Fruit fly (Drosophila melanogaster) whole organism, adult: ENCODE data around the gene IP3K2.
A peak's percentile ranks its signal among the peaks of the same experiment; 100 is the strongest.

Experiments
- CG11617 ChIP-seq: fragments of 200-800 bp; sonication (Bioruptor generic); optimal IDR thresholded peaks from 2 replicates; lab custom pipeline; 2017; ENCODE audit warnings: mild to moderate bottlenecking, missing biosample characterization, missing genetic modification reagents, missing genetic modification characterization
- CG12768 ChIP-seq: fragments of 200-800 bp; sonication (Bioruptor generic); optimal IDR thresholded peaks from 2 replicates; lab custom pipeline; 2017; ENCODE audit warnings: missing biosample characterization, missing genetic modification characterization, mild to moderate bottlenecking, moderate library complexity, missing genetic modification reagents
- CG14711 ChIP-seq: fragments of 200-800 bp; sonication (Bioruptor generic); optimal IDR thresholded peaks from 2 replicates; lab custom pipeline; 2018; ENCODE audit warnings: missing biosample characterization, mild to moderate bottlenecking, missing genetic modification characterization, moderate library complexity
- CG1620 ChIP-seq: fragments of 200-800 bp; sonication (Bioruptor generic); optimal IDR thresholded peaks from 2 replicates; lab custom pipeline; 2016; ENCODE audit warnings: missing biosample characterization, missing genetic modification characterization
- CG33017 ChIP-seq: fragments of 200-800 bp; sonication (Bioruptor generic); optimal IDR thresholded peaks from 2 replicates; lab custom pipeline; 2018; ENCODE audit warnings: missing biosample characterization, mild to moderate bottlenecking, missing genetic modification characterization, moderate library complexity
- CG5204 ChIP-seq: fragments of 200-800 bp; sonication (Bioruptor generic); optimal IDR thresholded peaks from 2 replicates; lab custom pipeline; 2016; ENCODE audit warnings: missing biosample characterization, missing genetic modification characterization
- CG7045 ChIP-seq: fragments of 200-800 bp; sonication (Bioruptor generic); optimal IDR thresholded peaks from 2 replicates; lab custom pipeline; 2017; ENCODE audit warnings: missing biosample characterization, mild to moderate bottlenecking, missing genetic modification characterization
- CG7101 ChIP-seq: fragments of 200-800 bp; sonication (Bioruptor generic); optimal IDR thresholded peaks from 2 replicates; lab custom pipeline; 2018; ENCODE audit warnings: missing biosample characterization, mild to moderate bottlenecking, missing genetic modification characterization, moderate library complexity
- Clk ChIP-seq: fragments of 200-800 bp; sonication (Bioruptor generic); optimal IDR thresholded peaks from 2 replicates; lab custom pipeline; 2017; ENCODE audit warnings: missing biosample characterization, missing genetic modification characterization
- Crg-1 ChIP-seq: fragments of 200-800 bp; sonication (Bioruptor generic); optimal IDR thresholded peaks from 2 replicates; lab custom pipeline; 2016; ENCODE audit warnings: missing biosample characterization, missing genetic modification characterization
- Hr96 ChIP-seq: fragments of 200-800 bp; sonication (Bioruptor generic); optimal IDR thresholded peaks from 2 replicates; lab custom pipeline; 2016; ENCODE audit warnings: missing biosample characterization, missing genetic modification characterization
- Mnt ChIP-seq: fragments of 200-800 bp; sonication (Bioruptor generic); optimal IDR thresholded peaks from 2 replicates; lab custom pipeline; 2016; ENCODE audit warnings: missing biosample characterization, mild to moderate bottlenecking, missing genetic modification characterization
- bab1 ChIP-seq: fragments of 200-800 bp; sonication (Bioruptor generic); optimal IDR thresholded peaks from 3 replicates; lab custom pipeline; 2019; ENCODE audit warnings: missing biosample characterization, mild to moderate bottlenecking, missing genetic modification characterization, moderate library complexity
- cic ChIP-seq: fragments of 200-800 bp; sonication (Bioruptor generic); optimal IDR thresholded peaks from 2 replicates; lab custom pipeline; 2017; ENCODE audit warnings: missing biosample characterization, mild to moderate bottlenecking, missing genetic modification characterization, moderate library complexity
- cnc ChIP-seq, 2 experiments: fragments of >200 bp; optimal IDR thresholded peaks; 2 replicates each; lab custom pipeline; 2017
- kay ChIP-seq: fragments of 200-800 bp; sonication (Bioruptor generic); peaks from one replicate; lab custom pipeline; 2016; ENCODE audit warnings: missing biosample characterization, missing genetic modification characterization, borderline replicate concordance
- ovo ChIP-seq: fragments of 200-800 bp; sonication (Bioruptor generic); optimal IDR thresholded peaks from 2 replicates; lab custom pipeline; 2016; ENCODE audit warnings: missing biosample characterization, missing genetic modification characterization
- pad ChIP-seq: fragments of 200-800 bp; sonication (Bioruptor generic); optimal IDR thresholded peaks from 3 replicates; lab custom pipeline; 2017; ENCODE audit warnings: missing biosample characterization, missing genetic modification characterization, mild to moderate bottlenecking, moderate library complexity, missing genetic modification reagents
- tj ChIP-seq: fragments of 200-800 bp; sonication (Bioruptor generic); optimal IDR thresholded peaks from 3 replicates; lab custom pipeline; 2017; ENCODE audit warnings: missing biosample characterization, mild to moderate bottlenecking, missing genetic modification characterization, moderate library complexity
- toe ChIP-seq: fragments of 200-800 bp; sonication (Bioruptor generic); optimal IDR thresholded peaks from 2 replicates; lab custom pipeline; 2016; ENCODE audit warnings: missing biosample characterization, missing genetic modification characterization

IP3K2 gene

DNA sequence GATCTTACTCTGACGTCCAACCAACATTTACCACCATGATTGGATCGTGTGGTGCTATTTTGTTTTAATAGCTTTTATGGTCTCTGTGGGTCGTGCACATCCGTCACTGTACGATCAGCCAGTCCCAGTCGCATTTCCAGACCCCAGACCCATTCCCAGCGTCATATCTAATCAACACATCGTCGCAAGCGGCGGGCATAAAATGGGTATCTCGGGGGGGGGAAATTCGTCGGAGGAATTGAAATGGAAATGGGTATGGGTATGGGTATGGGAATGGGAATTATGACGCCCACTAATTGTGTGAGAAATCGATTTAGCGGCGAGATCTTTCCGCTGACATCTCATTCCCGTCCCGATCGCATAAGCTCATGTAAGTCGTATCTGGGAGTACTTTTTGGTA lies 7.3 kb downstream of the IP3K2 start:
- TF ChIP-seq Crg-1 (GFP tag; lab: Kevin White, UChicago), result no peak
- TF ChIP-seq kay (GFP tag; lab: Kevin White, UChicago), result no peak
- peak; percentile 42 for TF ChIP-seq CG7101 (tag; lab: Kevin White, UChicago)
- peak; percentile 42 for TF ChIP-seq CG12768 (GFP tag; lab: Kevin White, UChicago)
- no peak for TF ChIP-seq CG5204 (GFP tag; lab: Kevin White, UChicago)
- TF ChIP-seq CG7045 (GFP tag; lab: Kevin White, UChicago), result no peak
- TF ChIP-seq ovo (GFP tag; lab: Kevin White, UChicago), result no peak
- TF ChIP-seq CG14711, result no peak
- no peak for TF ChIP-seq tj (GFP tag; lab: Kevin White, UChicago)
- no peak for TF ChIP-seq CG11617 (GFP tag; lab: Kevin White, UChicago)
- TF ChIP-seq Clk (GFP tag; lab: Kevin White, UChicago), result no peak
- no peak for TF ChIP-seq toe
- no peak for TF ChIP-seq CG1620
- TF ChIP-seq cnc (optimal IDR thresholded peaks at IDR 0.05; lab: Kevin White, UChicago), result no peak
- TF ChIP-seq pad (GFP tag; lab: Kevin White, UChicago), result peak; percentile 38
- TF ChIP-seq CG33017, result peak; percentile 18
- TF ChIP-seq Mnt (GFP tag; lab: Kevin White, UChicago), result no peak
- TF ChIP-seq bab1 (GFP tag; lab: Kevin White, UChicago), result no peak
- peak; percentile 17 for TF ChIP-seq Hr96
- TF ChIP-seq cic (GFP tag; lab: Kevin White, UChicago), result peak; percentile 66

DNA sequence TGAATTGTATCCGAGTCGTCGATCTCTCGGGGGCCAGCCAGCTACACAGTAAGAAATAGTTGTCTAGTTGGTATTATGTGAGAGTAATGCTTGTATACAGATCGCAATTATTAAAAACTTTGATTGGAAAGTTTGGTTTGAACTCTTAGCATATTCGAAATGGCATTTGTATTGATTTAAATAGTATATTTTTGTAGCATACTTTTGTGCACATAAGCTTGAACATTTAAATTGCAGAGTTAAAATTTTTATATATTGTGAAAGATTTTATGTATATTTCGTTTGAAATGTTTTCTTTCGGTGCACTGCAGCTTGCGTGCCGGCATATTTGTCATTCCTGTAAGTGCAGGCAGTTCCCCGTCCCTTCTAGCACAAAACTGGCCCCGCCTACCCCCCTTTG lies 8.8 kb downstream of the IP3K2 start:
- TF ChIP-seq CG1620, result no peak
- TF ChIP-seq CG7101 (tag; lab: Kevin White, UChicago), result peak; percentile 56
- TF ChIP-seq Clk (GFP tag; lab: Kevin White, UChicago), result no peak
- no peak for TF ChIP-seq toe
- peak; percentile 24 for TF ChIP-seq CG11617 (GFP tag; lab: Kevin White, UChicago)
- TF ChIP-seq Mnt (GFP tag; lab: Kevin White, UChicago), result no peak
- TF ChIP-seq CG5204 (GFP tag; lab: Kevin White, UChicago), result no peak
- TF ChIP-seq CG12768 (GFP tag; lab: Kevin White, UChicago), result peak; percentile 6
- TF ChIP-seq Crg-1 (GFP tag; lab: Kevin White, UChicago), result no peak
- TF ChIP-seq CG14711, result peak; percentile 39
- TF ChIP-seq cnc (optimal IDR thresholded peaks at IDR 0.05; lab: Kevin White, UChicago), result no peak
- TF ChIP-seq pad (GFP tag; lab: Kevin White, UChicago), result peak; percentile 9
- no peak for TF ChIP-seq bab1 (GFP tag; lab: Kevin White, UChicago)
- no peak for TF ChIP-seq kay (GFP tag; lab: Kevin White, UChicago)
- TF ChIP-seq ovo (GFP tag; lab: Kevin White, UChicago), result no peak
- TF ChIP-seq Hr96, result no peak
- TF ChIP-seq CG7045 (GFP tag; lab: Kevin White, UChicago), result peak; percentile 32
- TF ChIP-seq CG33017, result peak; percentile 4
- peak; percentile 32 for TF ChIP-seq tj (GFP tag; lab: Kevin White, UChicago)
- TF ChIP-seq cic (GFP tag; lab: Kevin White, UChicago), result no peak

DNA sequence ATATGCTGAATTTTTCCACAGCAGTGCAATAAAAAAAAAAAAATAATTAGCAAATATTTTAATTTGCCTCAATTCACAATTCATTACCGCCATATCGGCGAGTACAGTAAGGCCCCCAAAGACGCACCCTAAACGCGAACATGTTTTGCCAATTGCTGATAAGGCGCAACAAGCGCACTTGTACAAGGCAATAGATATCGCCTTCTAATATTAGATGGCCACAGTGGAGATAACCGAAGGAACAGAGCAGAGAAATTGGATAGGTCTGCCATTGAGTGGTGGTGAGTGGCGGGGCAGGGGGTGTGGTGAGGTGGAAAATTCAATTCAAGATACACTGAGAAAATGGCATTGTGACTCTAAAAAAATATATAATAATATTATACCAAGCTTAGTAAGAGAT lies 9.7 kb downstream of the IP3K2 start:
- TF ChIP-seq CG14711 (no peak), CG12768 (GFP tag; lab: Kevin White, UChicago) (no peak), pad (GFP tag; lab: Kevin White, UChicago) (no peak), CG11617 (GFP tag; lab: Kevin White, UChicago) (no peak)

DNA sequence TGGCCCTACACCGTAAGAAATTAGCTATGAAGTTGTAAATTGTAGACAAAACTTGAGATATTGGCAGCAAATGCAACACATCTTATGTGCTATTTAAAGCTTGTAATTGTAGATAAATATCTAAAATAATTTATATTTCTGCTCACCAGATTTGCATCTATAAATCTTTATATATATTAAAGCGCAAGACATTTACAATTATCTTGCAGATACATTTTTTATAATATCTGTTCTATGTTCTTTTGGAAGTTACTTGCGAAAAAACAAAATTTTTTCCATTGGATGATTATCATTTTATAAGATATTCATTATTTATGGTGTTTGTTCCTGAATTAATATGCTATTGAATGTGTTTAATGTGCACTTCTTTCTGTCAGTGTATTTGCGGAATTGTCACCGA lies 10.9 kb downstream of the IP3K2 start:
- no peak for TF ChIP-seq kay (GFP tag; lab: Kevin White, UChicago)
- no peak for TF ChIP-seq CG11617 (GFP tag; lab: Kevin White, UChicago)
- no peak for TF ChIP-seq Hr96
- no peak for TF ChIP-seq CG12768 (GFP tag; lab: Kevin White, UChicago)
- no peak for TF ChIP-seq pad (GFP tag; lab: Kevin White, UChicago)
- no peak for TF ChIP-seq cic (GFP tag; lab: Kevin White, UChicago)

DNA sequence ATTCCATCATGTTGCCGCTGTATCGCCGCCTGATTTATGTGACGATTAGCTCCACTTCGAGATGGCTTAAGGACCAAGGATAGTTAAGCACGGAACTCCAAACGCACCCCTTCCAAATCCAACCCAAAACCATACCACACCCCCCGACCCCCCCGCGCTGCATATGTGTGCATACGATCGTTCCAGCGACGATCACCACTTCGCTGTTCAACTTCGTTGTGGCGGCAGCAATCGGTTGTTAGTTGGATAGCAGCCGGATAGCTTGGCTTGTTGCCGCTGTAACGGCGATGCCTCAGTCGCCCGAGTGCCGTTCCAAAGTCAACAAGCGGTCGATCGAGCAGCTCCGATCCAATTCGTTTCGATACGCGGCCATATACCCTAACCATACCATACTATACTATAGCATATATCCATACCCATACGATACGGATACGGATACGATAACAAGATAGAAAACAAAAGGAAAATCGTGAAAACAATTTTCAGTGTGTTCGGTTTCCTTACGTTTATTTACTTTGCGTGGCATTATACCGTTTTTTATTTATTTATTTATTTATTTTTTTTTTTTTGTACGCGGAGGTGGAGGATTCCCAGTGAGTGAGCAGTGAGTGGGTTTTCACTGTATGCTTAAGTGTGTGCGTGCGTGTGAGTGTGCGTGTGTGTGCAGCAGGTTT lies 11.5 kb downstream of the IP3K2 start:
- TF ChIP-seq CG7045 (GFP tag; lab: Kevin White, UChicago) (no peak), CG12768 (GFP tag; lab: Kevin White, UChicago) (no peak), pad (GFP tag; lab: Kevin White, UChicago) (no peak), cnc (optimal IDR thresholded peaks at IDR 0.05; lab: Kevin White, UChicago) (no peak), ovo (GFP tag; lab: Kevin White, UChicago) (peak; percentile 48), CG33017 (no peak)

DNA sequence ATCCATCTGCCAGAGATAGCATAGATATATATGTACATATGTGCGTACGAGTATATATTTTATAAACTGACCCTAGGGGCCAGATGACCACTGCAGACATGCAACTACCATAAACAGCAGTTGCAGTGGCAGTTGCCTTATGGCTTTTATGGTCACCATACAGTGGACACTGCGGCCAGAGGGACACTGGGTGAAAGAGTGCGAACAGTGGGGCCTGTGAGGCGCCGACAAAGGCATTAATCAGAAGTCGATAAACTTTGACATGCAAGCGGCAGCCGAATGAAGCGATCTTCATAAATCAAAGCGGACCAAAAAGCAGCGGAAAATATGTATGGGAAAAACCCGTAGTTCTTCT lies 12.0 kb downstream of the IP3K2 start:
- TF ChIP-seq CG7045 (GFP tag; lab: Kevin White, UChicago) (no peak), Mnt (GFP tag; lab: Kevin White, UChicago) (no peak), CG11617 (GFP tag; lab: Kevin White, UChicago) (no peak), tj (GFP tag; lab: Kevin White, UChicago) (no peak), ovo (GFP tag; lab: Kevin White, UChicago) (no peak), CG12768 (GFP tag; lab: Kevin White, UChicago) (no peak), Crg-1 (GFP tag; lab: Kevin White, UChicago) (no peak), kay (GFP tag; lab: Kevin White, UChicago) (no peak), toe (no peak), CG14711 (no peak)
